Fruit fly (Drosophila melanogaster) whole organism, pupa: Measurements from ENCODE around the gene CG17298.
A peak's percentile ranks its signal among the peaks of the same experiment; 100 is the strongest.

ENCODE experiments used
- CG10348 ChIP-seq: fragments of 200-800 bp; sonication (Bioruptor generic); IDR thresholded peaks from 2 replicates; pipeline ENCODE4 v1.3.6; 2022; ENCODE audit warnings: missing biosample characterization, missing genetic modification characterization
- CG12605 ChIP-seq: fragments of 200-800 bp; sonication (Bioruptor generic); IDR thresholded peaks from 2 replicates; pipeline ENCODE4 v1.3.6; 2022; ENCODE audit warnings: missing biosample characterization, missing genetic modification characterization
- CG13204 ChIP-seq: fragments of 200-800 bp; sonication (Bioruptor generic); optimal IDR thresholded peaks from 2 replicates; lab custom pipeline; 2018; ENCODE audit warnings: missing biosample characterization, mild to moderate bottlenecking, missing genetic modification characterization, moderate library complexity
- CG14655 ChIP-seq: fragments of 200-800 bp; sonication (Bioruptor generic); optimal IDR thresholded peaks from 3 replicates; lab custom pipeline; 2017; ENCODE audit warnings: mild to moderate bottlenecking, missing biosample characterization, missing genetic modification reagents, missing genetic modification characterization
- CG15710 ChIP-seq: fragments of 200-800 bp; sonication (Bioruptor generic); optimal IDR thresholded peaks from 2 replicates; lab custom pipeline; 2018; ENCODE audit warnings: missing biosample characterization, mild to moderate bottlenecking, missing genetic modification characterization, moderate library complexity
- CG17806 ChIP-seq: fragments of 200-800 bp; sonication (Bioruptor generic); optimal IDR thresholded peaks from 2 replicates; lab custom pipeline; 2018; ENCODE audit warnings: missing biosample characterization, mild to moderate bottlenecking, missing genetic modification characterization, moderate library complexity
- CG32121 ChIP-seq: fragments of 200-800 bp; sonication (Bioruptor generic); IDR thresholded peaks from 2 replicates; pipeline ENCODE4 v1.3.6; 2022; ENCODE audit warnings: missing biosample characterization, missing genetic modification characterization
- CG34367 ChIP-seq: fragments of 200-800 bp; sonication (Bioruptor generic); optimal IDR thresholded peaks from 2 replicates; lab custom pipeline; 2018; ENCODE audit warnings: missing biosample characterization, mild to moderate bottlenecking, missing genetic modification characterization
- CG4496 ChIP-seq: fragments of 200-800 bp; sonication (Bioruptor generic); IDR thresholded peaks from 3 replicates; pipeline ENCODE4 v1.3.6; 2022; ENCODE audit warnings: missing biosample characterization, missing genetic modification characterization
- CG8159 ChIP-seq: fragments of 200-800 bp; sonication (Bioruptor generic); optimal IDR thresholded peaks from 3 replicates; lab custom pipeline; 2018; ENCODE audit warnings: missing biosample characterization, mild to moderate bottlenecking, missing genetic modification characterization, moderate library complexity
- CG8301 ChIP-seq: fragments of 200-800 bp; sonication (Bioruptor generic); optimal IDR thresholded peaks from 2 replicates; lab custom pipeline; 2018; ENCODE audit warnings: missing biosample characterization, mild to moderate bottlenecking, missing genetic modification characterization
- CG9948 ChIP-seq: fragments of 200-800 bp; sonication (Bioruptor generic); optimal IDR thresholded peaks from 2 replicates; lab custom pipeline; 2018; ENCODE audit warnings: missing biosample characterization, mild to moderate bottlenecking, missing genetic modification characterization, moderate library complexity
- D1 ChIP-seq: fragments of 200-800 bp; sonication (Bioruptor generic); optimal IDR thresholded peaks from 2 replicates; lab custom pipeline; 2018; ENCODE audit warnings: missing biosample characterization, mild to moderate bottlenecking, missing genetic modification characterization, moderate library complexity
- EcR ChIP-seq: fragments of 200-800 bp; sonication (Bioruptor generic); optimal IDR thresholded peaks from 3 replicates; lab custom pipeline; 2019; ENCODE audit warnings: missing biosample characterization, missing genetic modification characterization, mild to moderate bottlenecking, moderate library complexity, missing genetic modification reagents
- Ets98B ChIP-seq: fragments of 200-800 bp; sonication (Bioruptor generic); IDR thresholded peaks from 2 replicates; pipeline ENCODE4 v1.3.6; 2022; ENCODE audit warnings: missing biosample characterization, missing genetic modification characterization
- Pif1A ChIP-seq: fragments of 200-800 bp; sonication (Bioruptor generic); optimal IDR thresholded peaks from 3 replicates; lab custom pipeline; 2016; ENCODE audit warnings: missing biosample characterization, missing genetic modification characterization
- Pif1B ChIP-seq: fragments of 200-800 bp; sonication (Bioruptor generic); optimal IDR thresholded peaks from 3 replicates; lab custom pipeline; 2016; ENCODE audit warnings: missing biosample characterization, missing genetic modification characterization
- Snoo ChIP-seq: fragments of 200-800 bp; sonication (Bioruptor generic); optimal IDR thresholded peaks from 3 replicates; lab custom pipeline; 2017; ENCODE audit warnings: missing biosample characterization, mild to moderate bottlenecking, missing genetic modification characterization, inconsistent platforms
- fd96Ca ChIP-seq: fragments of 200-800 bp; sonication (Bioruptor generic); IDR thresholded peaks from 3 replicates; pipeline ENCODE4 v1.3.6; 2022; ENCODE audit warnings: missing biosample characterization, missing genetic modification characterization
- gl ChIP-seq: fragments of 200-800 bp; sonication (Bioruptor generic); optimal IDR thresholded peaks from 2 replicates; lab custom pipeline; 2018; ENCODE audit warnings: missing biosample characterization, mild to moderate bottlenecking, missing genetic modification characterization
- rn ChIP-seq: fragments of 200-800 bp; sonication (Bioruptor generic); IDR thresholded peaks from 2 replicates; pipeline ENCODE4 v1.3.6; 2022; ENCODE audit warnings: missing biosample characterization, missing genetic modification characterization

Gene CG17298

dm6 chr3R:21282897-21283296, at the start of gene CG17298:
CG17298 (plus strand) TSS chr3R:21283197.
- TF ChIP-seq rn, result no peak
- no peak for TF ChIP-seq EcR (GFP tag; lab: Kevin White, UChicago)
- TF ChIP-seq Snoo (tag; lab: Kevin White, UChicago), result no peak
- TF ChIP-seq gl, result no peak
- no peak for TF ChIP-seq CG4496 (GFP tag; lab: Robert Waterston, UW)
- no peak for TF ChIP-seq Pif1A (GFP tag; lab: Kevin White, UChicago)

dm6 chr3R:21237099-21237498, 45.9 kb upstream of the CG17298 start, which contains the start of gene e:
e (minus strand) TSS chr3R:21237177.
- TF ChIP-seq CG4496 (GFP tag; lab: Robert Waterston, UW) (peak; percentile 39; the same call in 1 of the 3 replicates), fd96Ca (GFP tag; lab: Robert Waterston, UW) (no peak), CG10348 (GFP tag; lab: Robert Waterston, UW) (no peak), D1 (tag; lab: Kevin White, UChicago) (no peak), CG13204 (GFP tag; lab: Kevin White, UChicago) (peak; percentile 79), CG34367 (no peak), CG14655 (no peak)

- no peak for TF ChIP-seq CG9948 (tag; lab: Kevin White, UChicago)
- no peak for TF ChIP-seq rn
- TF ChIP-seq CG17806 (tag; lab: Kevin White, UChicago), result no peak
- TF ChIP-seq D1 (tag; lab: Kevin White, UChicago), result no peak
- TF ChIP-seq CG12605 (GFP tag; lab: Robert Waterston, UW), result no peak
- no peak for TF ChIP-seq Ets98B (GFP tag; lab: Robert Waterston, UW)
- TF ChIP-seq Pif1B (GFP tag; lab: Kevin White, UChicago), result no peak
- TF ChIP-seq CG4496 (GFP tag; lab: Robert Waterston, UW), result no peak
- no peak for TF ChIP-seq Snoo (tag; lab: Kevin White, UChicago)
- no peak for TF ChIP-seq CG34367
- TF ChIP-seq EcR (GFP tag; lab: Kevin White, UChicago), result no peak
- TF ChIP-seq CG8301 (tag; lab: Kevin White, UChicago), result no peak
- no peak for TF ChIP-seq fd96Ca (GFP tag; lab: Robert Waterston, UW)
- no peak for TF ChIP-seq gl
- TF ChIP-seq CG10348 (GFP tag; lab: Robert Waterston, UW), result no peak
- TF ChIP-seq Pif1A (GFP tag; lab: Kevin White, UChicago), result no peak
- TF ChIP-seq CG15710 (tag; lab: Kevin White, UChicago), result no peak
- TF ChIP-seq CG32121 (GFP tag; lab: Robert Waterston, UW), result no peak
- TF ChIP-seq CG8159 (tag; lab: Kevin White, UChicago), result no peak
- no peak for TF ChIP-seq CG13204 (GFP tag; lab: Kevin White, UChicago)
Observed at dm6 chr3R:21241332-21241731, 41.7 kb upstream of the CG17298 start.

- no peak for TF ChIP-seq CG10348 (GFP tag; lab: Robert Waterston, UW)
- TF ChIP-seq CG13204 (GFP tag; lab: Kevin White, UChicago), result no peak
- no peak for TF ChIP-seq Pif1B (GFP tag; lab: Kevin White, UChicago)
- TF ChIP-seq CG32121 (GFP tag; lab: Robert Waterston, UW), result no peak
- no peak for TF ChIP-seq Snoo (tag; lab: Kevin White, UChicago)
- TF ChIP-seq D1 (tag; lab: Kevin White, UChicago), result no peak
- no peak for TF ChIP-seq CG17806 (tag; lab: Kevin White, UChicago)
Observed at dm6 chr3R:21242318-21242717, 40.7 kb upstream of the CG17298 start, which contains the start of gene CG5892. CG5892 (plus strand) TSS chr3R:21242618.

- TF ChIP-seq Snoo (tag; lab: Kevin White, UChicago) (no peak), CG12605 (GFP tag; lab: Robert Waterston, UW) (no peak), CG14655 (no peak), CG9948 (tag; lab: Kevin White, UChicago) (no peak), rn (no peak), Ets98B (GFP tag; lab: Robert Waterston, UW) (no peak), CG13204 (GFP tag; lab: Kevin White, UChicago) (no peak), fd96Ca (GFP tag; lab: Robert Waterston, UW) (no peak), gl (no peak), CG15710 (tag; lab: Kevin White, UChicago) (no peak), CG8301 (tag; lab: Kevin White, UChicago) (no peak), Pif1A (GFP tag; lab: Kevin White, UChicago) (no peak), CG10348 (GFP tag; lab: Robert Waterston, UW) (no peak)
Observed at dm6 chr3R:21245846-21246245, 37.2 kb upstream of the CG17298 start.

dm6 chr3R:21246492-21247061, 36.4 kb upstream of the CG17298 start, which contains the start of gene ETHR:
ETHR (plus strand) TSS chr3R:21247011.
- TF ChIP-seq Pif1A (GFP tag; lab: Kevin White, UChicago) (peak; percentile 3), CG32121 (GFP tag; lab: Robert Waterston, UW) (peak; percentile 54), CG34367 (no peak), CG4496 (GFP tag; lab: Robert Waterston, UW) (peak; percentile 66; the same call in 1 of the 3 replicates), fd96Ca (GFP tag; lab: Robert Waterston, UW) (peak; percentile 23; the same call in 1 of the 3 replicates), gl (no peak)
